Fruit fly (Drosophila melanogaster): ENCODE results near the gene Set.

Set gene

dm6 chr3R:15292241-15293004 is 29.1 kb downstream of the Set start (continued):
- TF ChIP-seq CG17359 (tag; optimal IDR thresholded peaks at IDR 0.05) (no peak), CG18599 (GFP tag; optimal IDR thresholded peaks at IDR 0.05) (peak; percentile 73), sug (tag; optimal IDR thresholded peaks at IDR 0.05) (peak; percentile 48), Dip2 (GFP tag; IDR thresholded peaks at IDR 0.05) (no peak), run (tag; optimal IDR thresholded peaks at IDR 0.05) (no peak), NfI (GFP tag; optimal IDR thresholded peaks at IDR 0.05) (peak; percentile 27), CG2889 (GFP tag; IDR thresholded peaks at IDR 0.05) (no peak), HLH54F (GFP tag; optimal IDR thresholded peaks at IDR 0.05) (peak; percentile 6), CG31365 (tag; optimal IDR thresholded peaks at IDR 0.05) (no peak), CG4424 (GFP tag; optimal IDR thresholded peaks at IDR 0.05) (no peak), repo (GFP tag; optimal IDR thresholded peaks at IDR 0.05) (peak; percentile 17), CG17385 (GFP tag; optimal IDR thresholded peaks at IDR 0.05) (no peak), odd (GFP tag; optimal IDR thresholded peaks at IDR 0.05) (no peak), CG10462 (GFP tag; optimal IDR thresholded peaks at IDR 0.05) (no peak), tx (GFP tag; optimal IDR thresholded peaks at IDR 0.05) (no peak), sob (GFP tag; IDR thresholded peaks at IDR 0.05) (no peak), CG9609 (GFP tag; optimal IDR thresholded peaks at IDR 0.05) (no peak), Ssrp (tag; optimal IDR thresholded peaks at IDR 0.05) (no peak), crc (GFP tag; optimal IDR thresholded peaks at IDR 0.05) (peak; percentile 20), CG13624 (GFP tag; optimal IDR thresholded peaks at IDR 0.05) (peak; percentile 16), CG8478 (optimal IDR thresholded peaks at IDR 0.05) (no peak), da (GFP tag; optimal IDR thresholded peaks at IDR 0.05) (no peak), Dek (tag; optimal IDR thresholded peaks at IDR 0.05) (no peak), pita (GFP tag; optimal IDR thresholded peaks at IDR 0.05) (no peak), vnd (GFP tag; IDR thresholded peaks at IDR 0.05; ENCODE audit: partially characterized antibody) (no peak), CG31441 (GFP tag; IDR thresholded peaks at IDR 0.05) (no peak), pnt (GFP tag; optimal IDR thresholded peaks at IDR 0.05) (peak; percentile 20), CG17912 (GFP tag; optimal IDR thresholded peaks at IDR 0.05) (no peak), CG2129 (GFP tag; IDR thresholded peaks at IDR 0.05; ENCODE audit: partially characterized antibody) (no peak), NC2α (GFP tag; optimal IDR thresholded peaks at IDR 0.05) (no peak), NC2β (GFP tag; optimal IDR thresholded peaks at IDR 0.05) (no peak), Chrac-16 (GFP tag; optimal IDR thresholded peaks at IDR 0.05) (no peak), CG14710 (tag; optimal IDR thresholded peaks at IDR 0.05) (no peak), CG4707 (GFP tag; optimal IDR thresholded peaks at IDR 0.05) (no peak), Bgb (GFP tag; IDR thresholded peaks at IDR 0.05; ENCODE audit: partially characterized antibody) (no peak), E2f2 (GFP tag; IDR thresholded peaks at IDR 0.05) (no peak), CG11696 (GFP tag; IDR thresholded peaks at IDR 0.05) (no peak), CG10267 (tag; optimal IDR thresholded peaks at IDR 0.05) (no peak), eve (GFP tag; optimal IDR thresholded peaks at IDR 0.05) (no peak), Nf-YB (GFP tag; optimal IDR thresholded peaks at IDR 0.05) (no peak), CG2116 (GFP tag; optimal IDR thresholded peaks at IDR 0.05) (no peak), Rx (GFP tag; IDR thresholded peaks at IDR 0.05) (no peak), Oaz (GFP tag; IDR thresholded peaks at IDR 0.05) (no peak), CG12071 (GFP tag; optimal IDR thresholded peaks at IDR 0.05) (no peak), Gug (GFP tag; IDR thresholded peaks at IDR 0.05) (peak; percentile 54; the same call in 1 of the 4 replicates), MESR4 (GFP tag; optimal IDR thresholded peaks at IDR 0.05) (no peak), D (optimal IDR thresholded peaks at IDR 0.05) (no peak), D (GFP tag; optimal IDR thresholded peaks at IDR 0.05) (no peak), Med (GFP tag) (peak; percentile 87), CG2678 (tag; optimal IDR thresholded peaks at IDR 0.05) (peak; percentile 43), CG4328 (GFP tag; optimal IDR thresholded peaks at IDR 0.05) (no peak)

Data from whole organism, embryonic.